Worm (Caenorhabditis elegans): ENCODE results near the gene C27H5.12.

The C27H5.12 gene

DNA sequence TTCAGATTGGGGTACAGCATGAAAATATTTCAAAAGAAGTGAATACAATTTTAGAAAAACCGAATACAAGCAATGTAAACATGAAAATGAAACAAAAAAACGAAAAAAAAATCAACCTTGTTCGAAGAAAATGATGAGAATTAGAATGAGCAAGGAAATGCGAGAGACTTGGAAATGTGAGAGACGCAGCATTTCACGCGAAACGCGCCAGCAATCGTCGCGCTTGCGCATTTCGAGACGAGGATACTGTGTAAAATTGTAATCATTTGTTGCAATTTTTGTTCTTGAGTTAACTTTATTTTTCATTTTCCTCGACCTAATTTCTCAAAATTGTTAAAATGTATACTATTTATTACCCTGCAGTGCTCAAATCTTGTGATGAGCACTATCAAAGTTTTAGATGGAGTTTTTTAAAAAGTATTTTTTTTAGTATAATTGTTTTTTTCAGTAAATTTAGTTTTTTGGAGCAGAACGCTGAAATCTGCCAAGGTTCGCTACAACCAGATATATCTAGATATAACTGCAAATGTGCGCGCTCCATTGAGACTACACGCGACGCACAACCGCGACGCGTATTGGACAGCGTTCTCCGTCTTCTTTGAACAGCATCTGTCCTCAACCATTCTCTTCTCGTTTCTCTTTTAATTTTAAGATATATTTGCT is 9.3 kb downstream of the C27H5.12 start, which contains the start of gene fust-1 (continued):
- peak; percentile 87 for TF ChIP-seq skn-1 (tag; optimal IDR thresholded peaks at IDR 0.05)
- peak; percentile 83 for TF ChIP-seq hlh-30 (tag; optimal IDR thresholded peaks at IDR 0.05; ENCODE audit: insufficient read depth)
- no peak; the same call in 1 of the 2 replicates for TF ChIP-seq ZK337.2 (GFP tag; IDR thresholded peaks at IDR 0.05)
- peak; percentile 90 for TF ChIP-seq F49E8.2 (tag; optimal IDR thresholded peaks at IDR 0.05; ENCODE audit: borderline replicate concordance)
- TF ChIP-seq aha-1 (tag): peak; percentile 98
- peak; percentile 89 for TF ChIP-seq F10B5.3 (tag; optimal IDR thresholded peaks at IDR 0.05)
- TF ChIP-seq nhr-6 (tag; optimal IDR thresholded peaks at IDR 0.05): peak; percentile 85
- peak; percentile 78 for TF ChIP-seq snpc-1.2 (GFP tag; IDR thresholded peaks at IDR 0.05)
- peak; percentile 94 for TF ChIP-seq hmg-1.1 (GFP tag; IDR thresholded peaks at IDR 0.05)
- peak; percentile 91 for TF ChIP-seq Y48G9A.11 (GFP tag; IDR thresholded peaks at IDR 0.05)
- TF ChIP-seq lin-1 (GFP tag; IDR thresholded peaks at IDR 0.05): peak; percentile 89
- peak in 1 of 2 experiments; percentile 64 for TF ChIP-seq ZK546.5 (tag; optimal IDR thresholded peaks at IDR 0.05)
- no peak for TF ChIP-seq ztf-11 (tag; optimal IDR thresholded peaks at IDR 0.05)
- peak; percentile 96 for TF ChIP-seq arid-1 (GFP tag; conservative IDR thresholded peaks at IDR 0.05)
- no peak for TF ChIP-seq lim-7 (GFP tag; IDR thresholded peaks at IDR 0.05)
- TF ChIP-seq zfp-2 (tag; optimal IDR thresholded peaks at IDR 0.05): peak; percentile 65
- peak; percentile 96 for TF ChIP-seq lin-38 (GFP tag; IDR thresholded peaks at IDR 0.05)
- peak; percentile 85 for TF ChIP-seq nhr-77 (tag; optimal IDR thresholded peaks at IDR 0.05)
- TF ChIP-seq ceh-20 (GFP tag; IDR thresholded peaks at IDR 0.05): peak; percentile 94
- peak; percentile 86 for TF ChIP-seq F37D6.2 (tag; optimal IDR thresholded peaks at IDR 0.05)
- no peak for TF ChIP-seq R02D3.7 (tag; optimal IDR thresholded peaks at IDR 0.05)
- peak; percentile 61; the same call in 1 of the 2 replicates for TF ChIP-seq nhr-41 (GFP tag; IDR thresholded peaks at IDR 0.05)
- peak; percentile 85 for TF ChIP-seq zfp-3 (GFP tag; conservative IDR thresholded peaks at IDR 0.05)
- TF ChIP-seq duxl-1 (tag; optimal IDR thresholded peaks at IDR 0.05; ENCODE audit: poor library complexity): peak; percentile 92
- peak; percentile 90 for TF ChIP-seq T20F7.1 (GFP tag; optimal IDR thresholded peaks at IDR 0.05)
- TF ChIP-seq madf-9 (GFP tag; conservative IDR thresholded peaks at IDR 0.05): peak; percentile 70; the same call in 1 of the 2 replicates
- TF ChIP-seq spr-3 (GFP tag; optimal IDR thresholded peaks at IDR 0.05): peak; percentile 81
- peak; percentile 84 for TF ChIP-seq lin-29 (GFP tag; IDR thresholded peaks at IDR 0.05)
- peak; percentile 36 to 71 for TF ChIP-seq hif-1 (tag; optimal IDR thresholded peaks at IDR 0.05)
- peak; percentile 95 for TF ChIP-seq hlh-11 (tag; optimal IDR thresholded peaks at IDR 0.05)
- peak; percentile 96 for TF ChIP-seq mep-1 (tag; optimal IDR thresholded peaks at IDR 0.05)
- TF ChIP-seq jun-1 (tag; optimal IDR thresholded peaks at IDR 0.05): peak; percentile 85

DNA sequence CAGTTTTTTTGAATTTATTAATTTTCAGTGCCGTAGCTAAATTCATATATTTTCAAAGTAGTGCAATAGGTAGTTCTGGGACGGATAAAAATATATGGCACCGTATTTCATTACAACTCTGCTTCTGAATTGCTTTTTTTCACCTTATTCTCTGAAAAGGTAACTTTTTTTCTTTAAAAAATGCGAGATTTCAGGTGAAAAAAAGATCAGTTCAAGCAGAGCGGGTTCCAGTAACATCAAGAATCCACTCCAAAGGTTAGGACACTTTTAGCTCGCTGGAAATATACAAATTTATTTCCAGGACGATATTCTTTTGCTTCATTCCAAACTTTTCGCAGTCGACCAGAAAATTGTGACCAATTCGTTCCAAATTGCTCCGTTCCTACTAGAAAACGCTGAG is 13.3 kb downstream of the C27H5.12 start, which contains the start of gene T07F8.1:
Gene T07F8.1 (plus strand): TSS at position 301 of the 400 bp plus-strand sequence.
- TF ChIP-seq hmg-1.1 (GFP tag; IDR thresholded peaks at IDR 0.05) (no peak), lsy-2 (tag; optimal IDR thresholded peaks at IDR 0.05) (no peak), ceh-20 (GFP tag; IDR thresholded peaks at IDR 0.05) (no peak), gei-8 (GFP tag; optimal IDR thresholded peaks at IDR 0.05) (no peak), mep-1 (tag; optimal IDR thresholded peaks at IDR 0.05) (no peak)

DNA sequence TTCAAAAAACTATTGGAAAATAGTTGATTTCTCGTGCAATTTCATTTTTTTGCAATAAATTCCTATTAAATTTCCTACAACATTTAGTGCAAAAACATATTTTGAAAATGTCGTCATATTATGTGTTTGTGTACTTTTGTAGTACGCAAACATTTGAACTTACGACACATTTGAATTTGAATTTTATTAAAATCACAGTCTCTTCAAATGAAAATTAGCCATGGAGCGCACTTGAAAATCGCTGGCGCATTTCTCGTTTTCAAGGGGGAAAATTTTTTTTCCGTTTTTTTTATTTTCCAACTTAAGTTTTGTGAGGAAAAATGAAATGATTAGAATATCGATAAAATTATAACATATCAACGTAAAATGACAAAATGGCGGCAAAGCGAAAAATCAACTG is 13.9 kb downstream of the C27H5.12 start:
- TF ChIP-seq nhr-10 (tag; optimal IDR thresholded peaks at IDR 0.05) (no peak), nhr-76 (tag; optimal IDR thresholded peaks at IDR 0.05) (no peak), ces-1 (GFP tag; optimal IDR thresholded peaks at IDR 0.05) (no peak), egl-27 (tag; optimal IDR thresholded peaks at IDR 0.05) (no peak), gei-8 (GFP tag; optimal IDR thresholded peaks at IDR 0.05) (no peak), nhr-48 (tag; optimal IDR thresholded peaks at IDR 0.05) (no peak), ceh-44 (GFP tag; IDR thresholded peaks at IDR 0.05) (no peak), zag-1 (tag; optimal IDR thresholded peaks at IDR 0.05) (no peak), set-16 (GFP tag; IDR thresholded peaks at IDR 0.05) (no peak), nhr-77 (tag; optimal IDR thresholded peaks at IDR 0.05) (no peak), nhr-11 (tag; optimal IDR thresholded peaks at IDR 0.05) (no peak), daf-19 (GFP tag; conservative IDR thresholded peaks at IDR 0.05) (no peak), nhr-28 (tag; optimal IDR thresholded peaks at IDR 0.05) (no peak), ceh-32 (tag; optimal IDR thresholded peaks at IDR 0.05; ENCODE audit: poor library complexity) (no peak), aha-1 (tag) (peak; percentile 72), spr-3 (GFP tag; optimal IDR thresholded peaks at IDR 0.05) (no peak), F49E8.2 (tag; optimal IDR thresholded peaks at IDR 0.05; ENCODE audit: borderline replicate concordance) (peak; percentile 50), lsy-2 (tag; optimal IDR thresholded peaks at IDR 0.05) (peak in 1 of 2 experiments; percentile 79), zfp-2 (tag; optimal IDR thresholded peaks at IDR 0.05) (no peak), ztf-11 (tag; optimal IDR thresholded peaks at IDR 0.05) (no peak), ama-1 (optimal IDR thresholded peaks at IDR 0.05) (no peak)

Measured in whole organism, L4 larva.